Fruit fly (Drosophila melanogaster) whole organism, embryonic: ENCODE results near the gene CG7407.

Source experiments
- Antp ChIP-seq: fragments of 200-800 bp; sonication (Bioruptor generic); optimal IDR thresholded peaks from 3 replicates; lab custom pipeline; 2016; ENCODE audit warnings: missing biosample characterization, missing genetic modification characterization
- C15 ChIP-seq: fragments of 200-800 bp; sonication (Bioruptor generic); IDR thresholded peaks from 3 replicates; pipeline ENCODE4 v1.3.6; 2022; ENCODE audit warnings: missing biosample characterization, missing genetic modification characterization
- CG10366 ChIP-seq: fragments of 200-800 bp; sonication (Bioruptor generic); IDR thresholded peaks from 2 replicates; pipeline ENCODE4 v1.3.6; 2022; ENCODE audit warnings: missing biosample characterization, missing genetic modification characterization
- CG10462 ChIP-seq: fragments of 200-800 bp; sonication (Bioruptor generic); optimal IDR thresholded peaks from 2 replicates; lab custom pipeline; 2016; ENCODE audit warnings: missing biosample characterization, missing genetic modification characterization
- CG11085 ChIP-seq: fragments of 200-800 bp; sonication (Bioruptor generic); IDR thresholded peaks from 2 replicates; pipeline ENCODE4 v1.3.6; 2022; ENCODE audit warnings: missing biosample characterization, missing genetic modification characterization
- CG12219 ChIP-seq: fragments of 200-800 bp; sonication (Bioruptor generic); optimal IDR thresholded peaks from 3 replicates; lab custom pipeline; 2018; ENCODE audit warnings: missing biosample characterization, mild to moderate bottlenecking, missing genetic modification characterization
- CG12744 ChIP-seq: fragments of 200-800 bp; sonication (Bioruptor generic); optimal IDR thresholded peaks from 2 replicates; lab custom pipeline; 2016; ENCODE audit warnings: missing biosample characterization, missing genetic modification characterization
- CG14965 ChIP-seq: fragments of 200-800 bp; sonication (Bioruptor generic); optimal IDR thresholded peaks from 2 replicates; lab custom pipeline; 2016; ENCODE audit warnings: missing biosample characterization, missing genetic modification characterization, borderline replicate concordance
- CG15601 ChIP-seq: fragments of 200-800 bp; sonication (Bioruptor generic); optimal IDR thresholded peaks from 3 replicates; lab custom pipeline; 2019; ENCODE audit warnings: missing biosample characterization, mild to moderate bottlenecking, missing genetic modification characterization, moderate library complexity
- CG1602 ChIP-seq: fragments of 200-800 bp; sonication (Bioruptor generic); optimal IDR thresholded peaks from 3 replicates; lab custom pipeline; 2016; ENCODE audit warnings: missing biosample characterization, missing genetic modification characterization
- CG18011 ChIP-seq: fragments of 200-800 bp; sonication (Bioruptor generic); optimal IDR thresholded peaks from 2 replicates; lab custom pipeline; 2017; ENCODE audit warnings: missing biosample characterization, missing genetic modification characterization, mild to moderate bottlenecking, moderate library complexity, missing genotype
- CG18764 ChIP-seq: fragments of 200-800 bp; sonication (Bioruptor generic); optimal IDR thresholded peaks from 3 replicates; lab custom pipeline; 2016; ENCODE audit warnings: missing biosample characterization, missing genetic modification characterization
- CG2199 ChIP-seq: fragments of 200-800 bp; sonication (Bioruptor generic); IDR thresholded peaks from 3 replicates; pipeline ENCODE4 v1.3.6; 2022; ENCODE audit warnings: missing biosample characterization, missing genetic modification characterization
- CG31441 ChIP-seq: fragments of 200-800 bp; sonication (Bioruptor generic); IDR thresholded peaks from 2 replicates; pipeline ENCODE4 v1.3.6; 2022; ENCODE audit warnings: missing biosample characterization, missing genetic modification characterization
- CG32772 ChIP-seq: fragments of 200-800 bp; sonication (Bioruptor generic); IDR thresholded peaks from 2 replicates; pipeline ENCODE4 v1.3.6; 2022; ENCODE audit warnings: missing biosample characterization, missing genetic modification characterization
- CG33213 ChIP-seq: fragments of 200-800 bp; sonication (Bioruptor generic); optimal IDR thresholded peaks from 3 replicates; lab custom pipeline; 2016; ENCODE audit warnings: missing biosample characterization, missing genetic modification characterization
- CG3995 ChIP-seq: fragments of 200-800 bp; sonication (Bioruptor generic); optimal IDR thresholded peaks from 3 replicates; lab custom pipeline; 2016; ENCODE audit warnings: missing biosample characterization, missing genetic modification characterization
- CG42726 ChIP-seq: fragments of 200-800 bp; sonication (Bioruptor generic); IDR thresholded peaks from 2 replicates; pipeline ENCODE4 v1.3.6; 2022; ENCODE audit warnings: missing biosample characterization, missing genetic modification characterization; ENCODE audit not compliant: partially characterized antibody
- CG4404 ChIP-seq: fragments of 200-800 bp; sonication (Bioruptor generic); IDR thresholded peaks from 2 replicates; pipeline ENCODE4 v1.3.6; 2022; ENCODE audit warnings: missing biosample characterization, missing genetic modification characterization
- CG4424 ChIP-seq: fragments of 200-800 bp; sonication (Bioruptor generic); optimal IDR thresholded peaks from 3 replicates; lab custom pipeline; 2016; ENCODE audit warnings: missing biosample characterization, missing genetic modification characterization
- CG5953 ChIP-seq: fragments of 200-800 bp; sonication (Bioruptor generic); IDR thresholded peaks from 2 replicates; pipeline ENCODE4 v1.3.6; 2022; ENCODE audit warnings: missing biosample characterization, missing genetic modification characterization
- CG8388 ChIP-seq: fragments of 200-800 bp; sonication (Bioruptor generic); optimal IDR thresholded peaks from 2 replicates; lab custom pipeline; 2019; ENCODE audit warnings: missing biosample characterization, mild to moderate bottlenecking, missing genetic modification characterization, moderate library complexity
- CG8944 ChIP-seq: fragments of 200-800 bp; sonication (Bioruptor generic); optimal IDR thresholded peaks from 3 replicates; lab custom pipeline; 2016; ENCODE audit warnings: missing biosample characterization, missing genetic modification characterization
- CG9932 ChIP-seq: fragments of 200-800 bp; sonication (Bioruptor generic); IDR thresholded peaks from 2 replicates; pipeline ENCODE4 v1.3.6; 2022; ENCODE audit warnings: missing biosample characterization, missing genetic modification characterization
- Chrac-16 ChIP-seq: fragments of 200-800 bp; sonication (Bioruptor generic); optimal IDR thresholded peaks from 3 replicates; lab custom pipeline; 2016; ENCODE audit warnings: missing biosample characterization, missing genetic modification characterization
- CoRest ChIP-seq: fragments of 200-800 bp; sonication (Bioruptor generic); optimal IDR thresholded peaks from 3 replicates; lab custom pipeline; 2018; ENCODE audit warnings: missing biosample characterization, mild to moderate bottlenecking, missing genetic modification characterization, moderate library complexity
- Dbx ChIP-seq: fragments of 200-800 bp; sonication (Bioruptor generic); IDR thresholded peaks from 3 replicates; pipeline ENCODE4 v1.3.6; 2022; ENCODE audit warnings: missing biosample characterization, missing genetic modification characterization
- Fer2 ChIP-seq: fragments of 200-800 bp; sonication (Bioruptor generic); optimal IDR thresholded peaks from 2 replicates; lab custom pipeline; 2018; ENCODE audit warnings: missing biosample characterization, mild to moderate bottlenecking, missing genetic modification characterization, moderate library complexity
- Gug ChIP-seq: fragments of 200-800 bp; sonication (Bioruptor generic); IDR thresholded peaks from 4 replicates; pipeline ENCODE4 v1.3.6; 2022; ENCODE audit warnings: missing biosample characterization, missing genetic modification characterization
- H2.0 ChIP-seq: fragments of 200-800 bp; sonication (Bioruptor generic); IDR thresholded peaks from 2 replicates; pipeline ENCODE4 v1.3.6; 2022; ENCODE audit warnings: missing biosample characterization, missing genetic modification characterization
- HLH54F ChIP-seq: fragments of 200-800 bp; sonication (Bioruptor generic); optimal IDR thresholded peaks from 3 replicates; lab custom pipeline; 2016; ENCODE audit warnings: missing biosample characterization, missing genetic modification characterization
- Side ChIP-seq: fragments of 200-800 bp; sonication (Bioruptor generic); optimal IDR thresholded peaks from 2 replicates; lab custom pipeline; 2016; ENCODE audit warnings: missing biosample characterization, missing genetic modification characterization
- Sin3A ChIP-seq: fragments of >200 bp; optimal IDR thresholded peaks from 2 replicates; lab custom pipeline; 2018
- Xrp1 ChIP-seq: fragments of 200-800 bp; sonication (Bioruptor generic); IDR thresholded peaks from 2 replicates; pipeline ENCODE4 v1.3.6; 2022; ENCODE audit warnings: missing biosample characterization, missing genetic modification characterization
- ab ChIP-seq: fragments of 200-800 bp; sonication (Bioruptor generic); optimal IDR thresholded peaks from 2 replicates; lab custom pipeline; 2016; ENCODE audit warnings: missing biosample characterization, missing genetic modification characterization
- ap ChIP-seq: fragments of 200-800 bp; sonication (Bioruptor generic); IDR thresholded peaks from 2 replicates; pipeline ENCODE4 v1.3.6; 2022; ENCODE audit warnings: missing biosample characterization, missing genetic modification characterization
- chif ChIP-seq, 2 experiments: fragments of 200-800 bp; sonication (Bioruptor generic); optimal IDR thresholded peaks; 3 replicates each; lab custom pipeline; 2016; ENCODE audit warnings: missing biosample characterization in 2 of 2, missing genetic modification characterization in 2 of 2
- dmrt11E ChIP-seq: fragments of 200-800 bp; sonication (Bioruptor generic); optimal IDR thresholded peaks from 3 replicates; lab custom pipeline; 2018; ENCODE audit warnings: missing biosample characterization, mild to moderate bottlenecking, missing genetic modification characterization, moderate library complexity
- ems ChIP-seq: fragments of 200-800 bp; sonication (Bioruptor generic); optimal IDR thresholded peaks from 3 replicates; lab custom pipeline; 2016; ENCODE audit warnings: missing biosample characterization, missing genetic modification characterization
- ftz-f1 ChIP-seq: fragments of 200-800 bp; sonication (Bioruptor generic); optimal IDR thresholded peaks from 2 replicates; lab custom pipeline; 2016; ENCODE audit warnings: missing biosample characterization, missing genetic modification characterization
- gem ChIP-seq: fragments of 200-800 bp; sonication (Bioruptor generic); optimal IDR thresholded peaks from 2 replicates; lab custom pipeline; 2019; ENCODE audit warnings: missing biosample characterization, mild to moderate bottlenecking, missing genetic modification characterization, moderate library complexity
- gt ChIP-seq: fragments of 200-800 bp; sonication (Bioruptor generic); IDR thresholded peaks from 2 replicates; pipeline ENCODE4 v1.3.6; 2022; ENCODE audit warnings: missing biosample characterization, missing genetic modification characterization
- hkb ChIP-seq, 2 experiments: fragments of 200-800 bp in 1 of 2; fragments of >200 bp in 1 of 2; sonication (Bioruptor generic) in 1 of 2; IDR thresholded peaks in 1 of 2; optimal IDR thresholded peaks in 1 of 2; 2 replicates each; pipeline versions ENCODE4 v1.3.6 to Lab custom; 2017 to 2022; ENCODE audit warnings: missing biosample characterization in 1 of 2, missing genetic modification characterization in 1 of 2
- ind ChIP-seq: fragments of 200-800 bp; sonication (Bioruptor generic); optimal IDR thresholded peaks from 3 replicates; lab custom pipeline; 2016; ENCODE audit warnings: missing biosample characterization, missing genetic modification characterization
- maf-S ChIP-seq: fragments of 200-800 bp; sonication (Bioruptor generic); optimal IDR thresholded peaks from 2 replicates; lab custom pipeline; 2016; ENCODE audit warnings: missing biosample characterization, missing genetic modification characterization
- nom ChIP-seq: fragments of 200-800 bp; sonication (Bioruptor generic); optimal IDR thresholded peaks from 2 replicates; lab custom pipeline; 2017; ENCODE audit warnings: missing biosample characterization, missing genetic modification characterization, mild to moderate bottlenecking, moderate library complexity, missing genetic modification reagents
- peb ChIP-seq: fragments of 200-800 bp; sonication (Bioruptor generic); IDR thresholded peaks from 2 replicates; pipeline ENCODE4 v1.3.6; 2022; ENCODE audit warnings: missing biosample characterization, missing genetic modification characterization
- pros ChIP-seq: fragments of 200-800 bp; sonication (Bioruptor generic); optimal IDR thresholded peaks from 3 replicates; lab custom pipeline; 2019; ENCODE audit warnings: missing biosample characterization, mild to moderate bottlenecking, missing genetic modification characterization, moderate library complexity
- ranshi ChIP-seq: fragments of 200-800 bp; sonication (Bioruptor generic); IDR thresholded peaks from 2 replicates; pipeline ENCODE4 v1.3.6; 2022; ENCODE audit warnings: missing biosample characterization, missing genetic modification characterization
- repo ChIP-seq: fragments of 200-800 bp; sonication (Bioruptor generic); optimal IDR thresholded peaks from 2 replicates; lab custom pipeline; 2016; ENCODE audit warnings: missing biosample characterization, missing genetic modification characterization
- salm ChIP-seq: fragments of 200-800 bp; sonication (Bioruptor generic); optimal IDR thresholded peaks from 2 replicates; lab custom pipeline; 2018; ENCODE audit warnings: missing biosample characterization, mild to moderate bottlenecking, missing genetic modification characterization
- tin ChIP-seq: fragments of 200-800 bp; sonication (Bioruptor generic); optimal IDR thresholded peaks from 3 replicates; lab custom pipeline; 2016; ENCODE audit warnings: missing biosample characterization, missing genetic modification characterization

Gene CG7407

DNA sequence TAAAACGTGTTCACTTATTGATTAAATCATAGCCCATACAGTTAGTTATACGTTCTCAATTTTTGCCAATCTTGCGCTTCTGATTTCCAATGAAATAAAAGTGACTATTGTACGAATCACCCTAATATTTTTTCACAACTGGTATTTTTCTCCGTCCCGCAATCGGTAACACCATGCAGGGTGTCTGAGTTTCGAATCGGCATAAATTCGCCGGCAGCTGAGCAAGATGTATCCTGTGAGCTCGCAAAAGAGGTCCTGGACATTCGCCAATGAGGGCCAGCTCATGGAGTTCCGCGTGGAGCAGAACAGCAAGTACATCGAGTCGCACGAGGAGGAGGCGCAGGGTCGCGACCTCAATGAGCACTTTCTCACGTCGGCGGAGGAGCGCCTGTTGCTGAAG is 1.5 kb upstream of the CG7407 start, which contains the start of gene CycH (continued):
- TF ChIP-seq CG33213 (GFP tag; lab: Kevin White, UChicago) (no peak), hkb (optimal IDR thresholded peaks at IDR 0.05; lab: Kevin White, UChicago) (no peak), hkb (GFP tag; IDR thresholded peaks at IDR 0.05; lab: Robert Waterston, UW) (no peak), Sin3A (lab: Kevin White, UChicago) (no peak), ap (GFP tag; lab: Robert Waterston, UW) (no peak), CG31441 (GFP tag; lab: Robert Waterston, UW) (peak; percentile 77), gem (tag; lab: Kevin White, UChicago) (no peak), H2.0 (GFP tag; lab: Robert Waterston, UW) (no peak), tin (GFP tag; lab: Kevin White, UChicago) (peak; percentile 22), pros (no peak), CoRest (peak; percentile 36), Dbx (0 out of 3 replicates have a peak, but pooled peaks have one; percentile 27), ab (no peak), CG4404 (GFP tag; lab: Robert Waterston, UW) (no peak), CG15601 (no peak), salm (tag; lab: Kevin White, UChicago) (no peak), CG9932 (GFP tag; lab: Robert Waterston, UW) (no peak; the same call in 1 of the 2 replicates), CG3995 (GFP tag; lab: Kevin White, UChicago) (peak; percentile 97), CG5953 (GFP tag; lab: Robert Waterston, UW) (no peak), ranshi (GFP tag; lab: Robert Waterston, UW) (no peak), CG4424 (GFP tag; lab: Kevin White, UChicago) (peak; percentile 57), CG10462 (GFP tag; lab: Kevin White, UChicago) (no peak), Chrac-16 (GFP tag; lab: Kevin White, UChicago) (peak; percentile 51), CG18764 (no peak), Antp (peak; percentile 53), CG10366 (peak; percentile 32; the same call in 1 of the 2 replicates), peb (GFP tag; lab: Robert Waterston, UW) (no peak), CG32772 (GFP tag; lab: Robert Waterston, UW) (no peak), dmrt11E (tag; lab: Kevin White, UChicago) (no peak), chif (GFP tag; optimal IDR thresholded peaks at IDR 0.05; lab: Kevin White, UChicago) (peak; percentile 13 to 37), CG12744 (peak; percentile 8), CG18011 (GFP tag; lab: Kevin White, UChicago) (no peak), CG1602 (peak; percentile 2), nom (peak; percentile 33), C15 (GFP tag; lab: Robert Waterston, UW) (no peak), Fer2 (tag; lab: Kevin White, UChicago) (peak; percentile 8), Side (GFP tag; lab: Kevin White, UChicago) (peak; percentile 50), CG11085 (GFP tag; lab: Robert Waterston, UW) (no peak), CG12219 (GFP tag; lab: Kevin White, UChicago) (no peak), CG8388 (no peak), CG2199 (GFP tag; lab: Robert Waterston, UW) (peak; percentile 74; the same call in 2 of the 3 replicates), repo (GFP tag; lab: Kevin White, UChicago) (peak; percentile 15), Xrp1 (GFP tag; lab: Robert Waterston, UW) (0 out of 2 replicates have a peak, but pooled peaks have one; percentile 16), Gug (GFP tag; lab: Robert Waterston, UW) (no peak), ind (GFP tag; lab: Kevin White, UChicago) (peak; percentile 1), ftz-f1 (GFP tag; lab: Kevin White, UChicago) (peak; percentile 25), ems (peak; percentile 32), CG14965 (GFP tag; lab: Kevin White, UChicago) (no peak), maf-S (peak; percentile 20), gt (GFP tag; lab: Robert Waterston, UW) (no peak), CG42726 (GFP tag; lab: Robert Waterston, UW) (0 out of 2 replicates have a peak, but pooled peaks have one; percentile 36), CG8944 (GFP tag; lab: Kevin White, UChicago) (no peak), HLH54F (GFP tag; lab: Kevin White, UChicago) (peak; percentile 11)
